Worm (Caenorhabditis elegans) whole organism, mixed stage, embryonic: Measurements from ENCODE around the gene F02D10.6.

Experiments
- drap-1 ChIP-seq: fragments of 200-800 bp; sonication (Bioruptor generic); optimal IDR thresholded peaks from 3 replicates; lab custom pipeline; 2018; ENCODE audit warnings: mild to moderate bottlenecking, missing genetic modification characterization, missing compliant biosample characterization
- lin-32 ChIP-seq: fragments of 200-800 bp; sonication (Bioruptor generic); optimal IDR thresholded peaks from 2 replicates; lab custom pipeline; 2018; ENCODE audit warnings: mild to moderate bottlenecking, missing genetic modification characterization, missing compliant biosample characterization
- nhr-12 ChIP-seq: fragments of 150-350 bp; optimal IDR thresholded peaks from 2 replicates; lab custom pipeline; 2014; ENCODE audit warnings: missing biosample characterization, missing genetic modification characterization

DNA sequence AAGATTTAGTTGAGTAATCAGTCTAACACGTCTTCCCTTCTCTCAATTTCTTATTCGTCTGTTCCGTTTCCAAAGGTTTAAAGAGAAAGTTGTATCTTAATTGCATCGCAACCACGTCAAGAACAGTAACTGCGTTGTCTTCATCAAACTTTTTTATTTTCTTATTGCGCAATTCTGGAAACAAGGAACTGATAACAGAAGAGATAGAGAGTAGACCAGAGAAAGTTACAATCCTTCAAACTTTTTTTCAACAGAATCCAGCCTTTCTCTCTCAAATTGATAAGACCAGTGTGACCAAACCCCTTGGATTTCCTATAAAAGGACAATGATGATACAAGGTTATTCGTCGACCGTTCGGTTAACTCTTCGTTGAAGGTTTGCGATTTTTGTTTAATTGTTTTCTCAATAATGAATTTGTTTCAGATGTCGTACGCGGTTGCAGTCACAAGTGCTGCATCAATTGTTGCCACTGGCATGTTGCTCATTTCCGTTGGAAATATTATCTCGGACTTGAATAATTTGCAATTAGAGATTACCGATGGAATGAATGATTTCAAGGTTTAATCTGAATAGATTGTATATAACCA is 17.7 kb upstream of the F02D10.6 start, which contains the start of gene col-184:
- TF ChIP-seq lin-32 (GFP tag; lab: Kevin White, UChicago) (no peak), nhr-12 (tag; lab: Kevin White, UChicago) (no peak), drap-1 (no peak)
